Fruit fly (Drosophila melanogaster): ENCODE data around the gene CG42249.

Gene CG42249

dm6 chrX:11154511-11155197, 58.6 kb downstream of the CG42249 start (continued):
- TF ChIP-seq CG1832 (GFP tag; optimal IDR thresholded peaks at IDR 0.05) (peak; percentile 85), YL-1 (GFP tag; optimal IDR thresholded peaks at IDR 0.05) (peak; percentile 40), nau (GFP tag; optimal IDR thresholded peaks at IDR 0.05) (peak; percentile 27), CG10321 (GFP tag; IDR thresholded peaks at IDR 0.05) (peak; percentile 27; the same call in 1 of the 2 replicates), E2f2 (GFP tag; IDR thresholded peaks at IDR 0.05) (no peak), tll (GFP tag; optimal IDR thresholded peaks at IDR 0.05) (peak in 1 of 2 experiments; percentile 71), Elba2 (GFP tag; optimal IDR thresholded peaks at IDR 0.05) (peak; percentile 98), Oaz (GFP tag; IDR thresholded peaks at IDR 0.05) (no peak), CG4360 (GFP tag; IDR thresholded peaks at IDR 0.05) (peak; percentile 91), sqz (GFP tag; optimal IDR thresholded peaks at IDR 0.05) (peak; percentile 43), D (optimal IDR thresholded peaks at IDR 0.05) (peak; percentile 14), D (GFP tag; optimal IDR thresholded peaks at IDR 0.05) (no peak), psq (GFP tag; optimal IDR thresholded peaks at IDR 0.05) (peak; percentile 86), twi (tag; optimal IDR thresholded peaks at IDR 0.05) (peak; percentile 22), Drgx (GFP tag; IDR thresholded peaks at IDR 0.05) (peak; percentile 16; the same call in 1 of the 2 replicates), ara (GFP tag; IDR thresholded peaks at IDR 0.05) (no peak), Med (GFP tag) (peak; percentile 59), CG15479 (GFP tag; optimal IDR thresholded peaks at IDR 0.05) (no peak), CG34422 (GFP tag; IDR thresholded peaks at IDR 0.05) (peak; percentile 45; the same call in 1 of the 3 replicates), CG2875 (GFP tag; optimal IDR thresholded peaks at IDR 0.05) (no peak), Nf-YC (tag; optimal IDR thresholded peaks at IDR 0.05) (peak; percentile 42), Jarid2 (GFP tag; optimal IDR thresholded peaks at IDR 0.05) (peak; percentile 44), MESR4 (GFP tag; optimal IDR thresholded peaks at IDR 0.05) (peak; percentile 55), Deaf1 (tag; optimal IDR thresholded peaks at IDR 0.05) (no peak), CG32767 (GFP tag; IDR thresholded peaks at IDR 0.05) (0 out of 2 replicates have a peak, but pooled peaks have one; percentile 31), cg (GFP tag; optimal IDR thresholded peaks at IDR 0.05) (peak; percentile 25), CG6689 (GFP tag; IDR thresholded peaks at IDR 0.05) (no peak), kah (GFP tag; optimal IDR thresholded peaks at IDR 0.05) (peak; percentile 9), CG14014 (GFP tag; IDR thresholded peaks at IDR 0.05) (no peak), CG4707 (GFP tag; optimal IDR thresholded peaks at IDR 0.05) (peak; percentile 88), insv (GFP tag; optimal IDR thresholded peaks at IDR 0.05) (peak; percentile 93 to 97), chinmo (GFP tag; IDR thresholded peaks at IDR 0.05; ENCODE audit: partially characterized antibody) (peak; percentile 69; the same call in 1 of the 4 replicates)

dm6 chrX:11155808-11156589, 59.9 kb downstream of the CG42249 start:
- TF ChIP-seq cwo (GFP tag; optimal IDR thresholded peaks at IDR 0.05): peak; percentile 3
- no peak for TF ChIP-seq CG3847 (GFP tag; IDR thresholded peaks at IDR 0.05)
- TF ChIP-seq CG9817 (tag; optimal IDR thresholded peaks at IDR 0.05): peak; percentile 4
- TF ChIP-seq MBD-R2 (GFP tag; IDR thresholded peaks at IDR 0.05): peak; percentile 13; the same call in 1 of the 2 replicates
- TF ChIP-seq CG6272 (GFP tag; IDR thresholded peaks at IDR 0.05): no peak
- peak; percentile 31; the same call in 1 of the 3 replicates for TF ChIP-seq dysf (GFP tag; IDR thresholded peaks at IDR 0.05)
- TF ChIP-seq CG2712 (tag; optimal IDR thresholded peaks at IDR 0.05): peak; percentile 28
- TF ChIP-seq ci (GFP tag; IDR thresholded peaks at IDR 0.05): no peak
- TF ChIP-seq bigmax (GFP tag; optimal IDR thresholded peaks at IDR 0.05): peak; percentile 67
- no peak for TF ChIP-seq fd96Cb (tag; optimal IDR thresholded peaks at IDR 0.05)
- no peak for TF ChIP-seq abd-A (tag; optimal IDR thresholded peaks at IDR 0.05)
- TF ChIP-seq CG11695 (GFP tag; IDR thresholded peaks at IDR 0.05): peak; percentile 56; the same call in 2 of the 3 replicates
- TF ChIP-seq CG2120 (GFP tag; optimal IDR thresholded peaks at IDR 0.05): peak; percentile 16
- no peak for TF ChIP-seq sob (GFP tag; IDR thresholded peaks at IDR 0.05)
- no peak for TF ChIP-seq peb (GFP tag; IDR thresholded peaks at IDR 0.05)
- peak; percentile 55 for TF ChIP-seq cg (GFP tag; optimal IDR thresholded peaks at IDR 0.05)
- TF ChIP-seq insv (GFP tag; optimal IDR thresholded peaks at IDR 0.05): peak; percentile 72 to 93
- TF ChIP-seq Rfx (GFP tag; IDR thresholded peaks at IDR 0.05): peak; percentile 58
- peak; percentile 11 for TF ChIP-seq bcd (GFP tag; optimal IDR thresholded peaks at IDR 0.05)

Data from whole organism, embryonic.